Comparison of ENCODE assay signal across 1 fruit fly cellular context in the genomic region with DNA sequence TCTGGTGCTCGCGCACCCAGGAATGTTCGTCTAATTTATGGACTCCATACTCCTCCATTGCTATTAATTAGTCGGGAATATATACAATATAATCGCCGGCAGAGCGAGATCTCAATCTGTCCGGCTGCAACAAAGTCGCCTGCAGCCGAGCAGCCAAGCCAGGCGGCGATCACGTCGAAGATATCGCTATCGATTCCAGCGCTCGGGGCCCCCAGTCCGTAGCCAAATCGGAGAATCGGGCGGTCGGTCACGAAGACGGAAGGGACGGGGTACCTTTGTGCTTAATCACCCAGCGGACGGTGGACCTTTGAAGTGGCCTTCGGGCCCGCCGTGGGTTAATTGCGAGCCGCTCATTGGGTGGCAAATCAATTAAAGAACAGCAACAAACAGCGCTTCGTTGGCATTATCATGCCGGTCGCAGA.
TF ChIP-seq lines count a peak whose summit lies in the region.

No protein-coding gene starts in this region.

TF ChIP-seq in whole organism, embryonic, 481 proteins besides CTCF, POLR2A, EP300 and RAD21 (continued from another document):
- TF ChIP-seq fd64A (GFP tag; optimal IDR thresholded peaks at IDR 0.05; lab: Kevin White, UChicago): no peak
- TF ChIP-seq org-1 (GFP tag; optimal IDR thresholded peaks at IDR 0.05; lab: Kevin White, UChicago): no peak
- TF ChIP-seq unc-4 (GFP tag; IDR thresholded peaks at IDR 0.05; lab: Robert Waterston, UW; ENCODE audit: partially characterized antibody): no peak
- TF ChIP-seq sob (GFP tag; IDR thresholded peaks at IDR 0.05; lab: Robert Waterston, UW): no peak
- TF ChIP-seq Deaf1 (tag; optimal IDR thresholded peaks at IDR 0.05; lab: Kevin White, UChicago): peak; percentile 74
- no peak for TF ChIP-seq CG8765 (GFP tag; IDR thresholded peaks at IDR 0.05; lab: Robert Waterston, UW)
- no peak for TF ChIP-seq bcd (GFP tag; optimal IDR thresholded peaks at IDR 0.05; lab: Kevin White, UChicago)
- TF ChIP-seq CG15479 (GFP tag; optimal IDR thresholded peaks at IDR 0.05; lab: Kevin White, UChicago): no peak
- no peak for TF ChIP-seq HLH4C (GFP tag; IDR thresholded peaks at IDR 0.05; lab: Robert Waterston, UW; ENCODE audit: partially characterized antibody)
- TF ChIP-seq CG33213 (GFP tag; optimal IDR thresholded peaks at IDR 0.05; lab: Kevin White, UChicago): no peak
